Worm (Caenorhabditis elegans) whole organism, late embryonic: ENCODE results near the gene srh-75.

Source experiments
- C08G9.2 ChIP-seq: sonication (generic microtip); optimal IDR thresholded peaks from 2 replicates; lab custom pipeline; 2016; ENCODE audit warnings: mild to moderate bottlenecking, missing genetic modification characterization, moderate library complexity, missing compliant biosample characterization
- ceh-18 ChIP-seq: sonication (generic microtip); optimal IDR thresholded peaks from 2 replicates; lab custom pipeline; 2016; ENCODE audit warnings: missing genetic modification characterization, missing compliant biosample characterization
- ceh-19 ChIP-seq: fragments of 200-800 bp; sonication (Bioruptor generic); optimal IDR thresholded peaks from 2 replicates; lab custom pipeline; 2018; ENCODE audit warnings: mild to moderate bottlenecking, missing genetic modification characterization, missing compliant biosample characterization
- lin-11 ChIP-seq: fragments of 200-800 bp; sonication (Bioruptor generic); optimal IDR thresholded peaks from 2 replicates; lab custom pipeline; 2018; ENCODE audit warnings: mild to moderate bottlenecking, missing genetic modification characterization, missing compliant biosample characterization
- pax-1 ChIP-seq: fragments of 150-350 bp; optimal IDR thresholded peaks from 2 replicates; lab custom pipeline; 2014; ENCODE audit warnings: missing biosample characterization, missing genetic modification characterization
- pqm-1 ChIP-seq: sonication (generic microtip); optimal IDR thresholded peaks from 2 replicates; lab custom pipeline; 2016; ENCODE audit warnings: missing genetic modification characterization, missing compliant biosample characterization

DNA sequence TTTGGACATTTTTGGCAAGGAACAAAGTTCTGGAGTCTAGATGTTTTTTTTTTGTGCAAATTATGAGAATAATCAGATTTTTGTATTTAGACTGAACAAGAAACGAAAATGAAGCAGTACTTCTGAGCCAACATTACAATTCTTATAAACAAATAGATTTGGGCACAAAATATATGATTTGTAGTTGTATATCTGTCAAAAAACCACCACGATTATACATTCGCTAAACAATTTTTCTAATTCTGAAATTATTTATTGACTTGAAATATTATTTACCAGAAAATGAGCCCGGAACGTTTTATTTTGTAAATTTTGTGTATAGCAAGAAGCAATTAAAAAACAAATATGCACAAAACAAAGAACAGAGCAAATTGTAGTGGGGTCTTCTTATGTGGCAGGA, 14.5 kb upstream of the srh-75 start:
- no peak for TF ChIP-seq ceh-19 (GFP tag; lab: Kevin White, UChicago)
- no peak for TF ChIP-seq ceh-18 (tag; lab: Kevin White, UChicago)
- no peak for TF ChIP-seq pqm-1 (tag; lab: Kevin White, UChicago)
- no peak for TF ChIP-seq C08G9.2 (tag; lab: Kevin White, UChicago)
- no peak for TF ChIP-seq pax-1
- no peak for TF ChIP-seq lin-11
